Fruit fly (Drosophila melanogaster) whole organism, embryonic: ENCODE measurements around the gene hang.

ENCODE experiments used
- Asciz ChIP-seq: fragments of 200-800 bp; sonication (Bioruptor generic); optimal IDR thresholded peaks from 2 replicates; lab custom pipeline; 2017; ENCODE audit warnings: missing biosample characterization, mild to moderate bottlenecking, missing genetic modification characterization, missing genetic modification reagents
- CG10147 ChIP-seq: fragments of 200-800 bp; sonication (Bioruptor generic); optimal IDR thresholded peaks from 2 replicates; lab custom pipeline; 2019; ENCODE audit warnings: missing biosample characterization, mild to moderate bottlenecking, missing genetic modification characterization, moderate library complexity
- CG10565 ChIP-seq: fragments of 200-800 bp; sonication (Bioruptor generic); optimal IDR thresholded peaks from 3 replicates; lab custom pipeline; 2016; ENCODE audit warnings: missing biosample characterization, mild to moderate bottlenecking, missing genetic modification characterization
- CG11398 ChIP-seq: fragments of 200-800 bp; sonication (Bioruptor generic); optimal IDR thresholded peaks from 2 replicates; lab custom pipeline; 2016; ENCODE audit warnings: missing biosample characterization, missing genetic modification characterization
- CG12104 ChIP-seq: fragments of 200-800 bp; sonication (Bioruptor generic); optimal IDR thresholded peaks from 3 replicates; lab custom pipeline; 2016; ENCODE audit warnings: missing biosample characterization, missing genetic modification characterization
- CG12299 ChIP-seq: fragments of 200-800 bp; sonication (Bioruptor generic); optimal IDR thresholded peaks from 2 replicates; lab custom pipeline; 2018; ENCODE audit warnings: missing biosample characterization, mild to moderate bottlenecking, missing genetic modification characterization
- CG12391 ChIP-seq: fragments of 200-800 bp; sonication (Bioruptor generic); optimal IDR thresholded peaks from 3 replicates; lab custom pipeline; 2018; ENCODE audit warnings: missing biosample characterization, mild to moderate bottlenecking, missing genetic modification characterization, moderate library complexity
- CG13894 ChIP-seq: fragments of 200-800 bp; sonication (Bioruptor generic); optimal IDR thresholded peaks from 3 replicates; lab custom pipeline; 2018; ENCODE audit warnings: missing biosample characterization, mild to moderate bottlenecking, missing genetic modification characterization, moderate library complexity
- CG15269 ChIP-seq: fragments of 200-800 bp; sonication (Bioruptor generic); optimal IDR thresholded peaks from 2 replicates; lab custom pipeline; 2018; ENCODE audit warnings: missing biosample characterization, mild to moderate bottlenecking, missing genetic modification characterization, moderate library complexity
- CG17359 ChIP-seq: fragments of 200-800 bp; sonication (Bioruptor generic); optimal IDR thresholded peaks from 3 replicates; lab custom pipeline; 2018; ENCODE audit warnings: missing biosample characterization, mild to moderate bottlenecking, missing genetic modification characterization, moderate library complexity
- CG2202 ChIP-seq: fragments of 200-800 bp; sonication (Bioruptor generic); optimal IDR thresholded peaks from 2 replicates; lab custom pipeline; 2018; ENCODE audit warnings: missing biosample characterization, mild to moderate bottlenecking, missing genetic modification characterization
- CG30403 ChIP-seq: fragments of 200-800 bp; sonication (Bioruptor generic); optimal IDR thresholded peaks from 3 replicates; lab custom pipeline; 2016; ENCODE audit warnings: missing biosample characterization, missing genetic modification characterization
- CG4730 ChIP-seq: fragments of 200-800 bp; sonication (Bioruptor generic); IDR thresholded peaks from 2 replicates; pipeline ENCODE4 v1.3.6; 2022; ENCODE audit warnings: missing biosample characterization, missing genetic modification characterization
- CG6854 ChIP-seq: fragments of 200-800 bp; sonication (Bioruptor generic); optimal IDR thresholded peaks from 3 replicates; lab custom pipeline; 2017; ENCODE audit warnings: missing biosample characterization, mild to moderate bottlenecking, missing genetic modification characterization
- CG7357 ChIP-seq: fragments of 200-800 bp; sonication (Bioruptor generic); IDR thresholded peaks from 3 replicates; pipeline ENCODE4 v1.3.6; 2022; ENCODE audit warnings: missing biosample characterization, missing genetic modification characterization
- CG8924 ChIP-seq: fragments of 200-800 bp; optimal IDR thresholded peaks from 3 replicates; lab custom pipeline; 2019; ENCODE audit warnings: missing biosample characterization, mild to moderate bottlenecking, missing genetic modification characterization, moderate library complexity
- CG9727 ChIP-seq: fragments of 200-800 bp; sonication (Bioruptor generic); optimal IDR thresholded peaks from 3 replicates; lab custom pipeline; 2017; ENCODE audit warnings: missing biosample characterization, mild to moderate bottlenecking, missing genetic modification characterization
- CG9817 ChIP-seq: fragments of 200-800 bp; sonication (Bioruptor generic); optimal IDR thresholded peaks from 2 replicates; lab custom pipeline; 2018; ENCODE audit warnings: missing biosample characterization, mild to moderate bottlenecking, missing genetic modification characterization, moderate library complexity
- Camta ChIP-seq: fragments of 200-800 bp; sonication (Bioruptor generic); optimal IDR thresholded peaks from 2 replicates; lab custom pipeline; 2016; ENCODE audit warnings: missing biosample characterization, missing genetic modification characterization
- CoRest ChIP-seq: fragments of 200-800 bp; sonication (Bioruptor generic); optimal IDR thresholded peaks from 3 replicates; lab custom pipeline; 2018; ENCODE audit warnings: missing biosample characterization, mild to moderate bottlenecking, missing genetic modification characterization, moderate library complexity
- Dbx ChIP-seq: fragments of 200-800 bp; sonication (Bioruptor generic); IDR thresholded peaks from 3 replicates; pipeline ENCODE4 v1.3.6; 2022; ENCODE audit warnings: missing biosample characterization, missing genetic modification characterization
- E2f2 ChIP-seq: fragments of 200-800 bp; sonication (Bioruptor generic); IDR thresholded peaks from 2 replicates; pipeline ENCODE4 v1.3.6; 2022; ENCODE audit warnings: missing biosample characterization, missing genetic modification characterization
- Fer1 ChIP-seq: fragments of 200-800 bp; sonication (Bioruptor generic); optimal IDR thresholded peaks from 2 replicates; lab custom pipeline; 2017; ENCODE audit warnings: missing biosample characterization, mild to moderate bottlenecking, missing genetic modification characterization
- Lim3 ChIP-seq: fragments of 200-800 bp; sonication (Bioruptor generic); IDR thresholded peaks from 2 replicates; pipeline ENCODE4 v1.3.6; 2022; ENCODE audit warnings: missing biosample characterization, missing genetic modification characterization
- Mes4 ChIP-seq: fragments of 200-800 bp; sonication (Bioruptor generic); optimal IDR thresholded peaks from 2 replicates; lab custom pipeline; 2016; ENCODE audit warnings: missing biosample characterization, missing genetic modification characterization
- Nf-YB ChIP-seq: fragments of 200-800 bp; sonication (Bioruptor generic); optimal IDR thresholded peaks from 3 replicates; lab custom pipeline; 2019; ENCODE audit warnings: missing biosample characterization, mild to moderate bottlenecking, missing genetic modification characterization, moderate library complexity
- Sry-β ChIP-seq: fragments of 200-800 bp; sonication (Bioruptor generic); optimal IDR thresholded peaks from 2 replicates; lab custom pipeline; 2018; ENCODE audit warnings: missing biosample characterization, mild to moderate bottlenecking, missing genetic modification characterization, moderate library complexity
- Stat92E ChIP-seq, 3 experiments: fragments of >200 bp in 2 of 3; fragments of 200-800 bp in 1 of 3; sonication (Bioruptor generic) in 1 of 3; optimal IDR thresholded peaks; 2 replicates each; lab custom pipeline; 2017 to 2019; ENCODE audit warnings: missing biosample characterization in 3 of 3, missing genetic modification characterization in 3 of 3, mild to moderate bottlenecking in 1 of 3, moderate library complexity in 1 of 3
- ase ChIP-seq: fragments of 200-800 bp; sonication (Bioruptor generic); IDR thresholded peaks from 3 replicates; pipeline ENCODE4 v1.3.6; 2022; ENCODE audit warnings: missing biosample characterization, missing genetic modification characterization
- az2 ChIP-seq: fragments of 200-800 bp; sonication (Bioruptor generic); optimal IDR thresholded peaks from 3 replicates; lab custom pipeline; 2016; ENCODE audit warnings: missing biosample characterization, missing genetic modification characterization
- br ChIP-seq: fragments of >200 bp; optimal IDR thresholded peaks from 2 replicates; lab custom pipeline; 2017
- btn ChIP-seq: fragments of 200-800 bp; sonication (Bioruptor generic); optimal IDR thresholded peaks from 2 replicates; lab custom pipeline; 2016; ENCODE audit warnings: missing biosample characterization, missing genetic modification characterization
- danr ChIP-seq: fragments of 200-800 bp; sonication (Bioruptor generic); IDR thresholded peaks from 2 replicates; pipeline ENCODE4 v1.3.6; 2022; ENCODE audit warnings: missing biosample characterization, missing genetic modification characterization
- dm ChIP-seq: fragments of 200-800 bp; sonication (Bioruptor generic); optimal IDR thresholded peaks from 3 replicates; lab custom pipeline; 2016; ENCODE audit warnings: missing biosample characterization, missing genetic modification characterization
- dmrt99B ChIP-seq: fragments of 200-800 bp; sonication (Bioruptor generic); optimal IDR thresholded peaks from 2 replicates; lab custom pipeline; 2018; ENCODE audit warnings: missing biosample characterization, mild to moderate bottlenecking, missing genetic modification characterization, moderate library complexity
- fu2 ChIP-seq: fragments of 200-800 bp; sonication (Bioruptor generic); optimal IDR thresholded peaks from 2 replicates; lab custom pipeline; 2016; ENCODE audit warnings: missing biosample characterization, missing genetic modification characterization
- gsb ChIP-seq: fragments of 200-800 bp; sonication (Bioruptor generic); IDR thresholded peaks from 2 replicates; pipeline ENCODE4 v1.3.6; 2022; ENCODE audit warnings: missing biosample characterization, missing genetic modification characterization
- her ChIP-seq: fragments of 200-800 bp; sonication (Bioruptor generic); optimal IDR thresholded peaks from 2 replicates; lab custom pipeline; 2016; ENCODE audit warnings: missing biosample characterization, missing genetic modification characterization
- jigr1 ChIP-seq: fragments of 200-800 bp; sonication (Bioruptor generic); IDR thresholded peaks from 3 replicates; pipeline ENCODE4 v1.3.6; 2022; ENCODE audit warnings: missing biosample characterization, missing genetic modification characterization
- jumu ChIP-seq: fragments of 200-800 bp; sonication (Bioruptor generic); optimal IDR thresholded peaks from 3 replicates; lab custom pipeline; 2016; ENCODE audit warnings: missing biosample characterization, missing genetic modification characterization
- kni ChIP-seq: fragments of 200-800 bp; sonication (Bioruptor generic); optimal IDR thresholded peaks from 3 replicates; lab custom pipeline; 2017; ENCODE audit warnings: mild to moderate bottlenecking, missing biosample characterization, missing genetic modification reagents, missing genetic modification characterization
- nerfin-1 ChIP-seq: fragments of 200-800 bp; sonication (Bioruptor generic); optimal IDR thresholded peaks from 3 replicates; lab custom pipeline; 2019; ENCODE audit warnings: missing biosample characterization, mild to moderate bottlenecking, missing genetic modification characterization, moderate library complexity
- nerfin-2 ChIP-seq: fragments of 200-800 bp; sonication (Bioruptor generic); IDR thresholded peaks from 2 replicates; pipeline ENCODE4 v1.3.6; 2022; ENCODE audit warnings: missing biosample characterization, missing genetic modification characterization; ENCODE audit not compliant: partially characterized antibody
- pho ChIP-seq: fragments of 200-800 bp; sonication (Bioruptor generic); optimal IDR thresholded peaks from 2 replicates; lab custom pipeline; 2016; ENCODE audit warnings: missing biosample characterization, missing genetic modification characterization
- pnt ChIP-seq: fragments of 200-800 bp; sonication (Bioruptor generic); optimal IDR thresholded peaks from 3 replicates; lab custom pipeline; 2016; ENCODE audit warnings: missing biosample characterization, missing genetic modification characterization
- sd ChIP-seq: fragments of 200-800 bp; sonication (Bioruptor generic); optimal IDR thresholded peaks from 3 replicates; lab custom pipeline; 2018; ENCODE audit warnings: missing biosample characterization, mild to moderate bottlenecking, missing genetic modification characterization, moderate library complexity
- seq ChIP-seq: fragments of 200-800 bp; sonication (Bioruptor generic); IDR thresholded peaks from 2 replicates; pipeline ENCODE4 v1.3.6; 2022; ENCODE audit warnings: missing biosample characterization, missing genetic modification characterization
- tna ChIP-seq: fragments of 200-800 bp; sonication (Bioruptor generic); IDR thresholded peaks from 2 replicates; pipeline ENCODE4 v1.3.6; 2022; ENCODE audit warnings: missing biosample characterization, missing genetic modification characterization; ENCODE audit not compliant: partially characterized antibody
- toy ChIP-seq: fragments of 200-800 bp; sonication (Bioruptor generic); IDR thresholded peaks from 2 replicates; pipeline ENCODE4 v1.3.6; 2022; ENCODE audit warnings: missing biosample characterization, missing genetic modification characterization
- trem ChIP-seq: fragments of 200-800 bp; optimal IDR thresholded peaks from 3 replicates; lab custom pipeline; 2019; ENCODE audit warnings: missing biosample characterization, mild to moderate bottlenecking, missing genetic modification characterization, moderate library complexity
- unc-4 ChIP-seq: fragments of 200-800 bp; sonication (Bioruptor generic); IDR thresholded peaks from 2 replicates; pipeline ENCODE4 v1.3.6; 2022; ENCODE audit warnings: missing biosample characterization, missing genetic modification characterization; ENCODE audit not compliant: partially characterized antibody

Gene hang

dm6 chrX:16426478-16427052 lies 3.9 kb downstream of the hang start (continued):
- TF ChIP-seq br (lab: Kevin White, UChicago) (no peak), pho (GFP tag; lab: Kevin White, UChicago) (no peak), CG10565 (GFP tag; lab: Kevin White, UChicago) (no peak), dm (GFP tag; lab: Kevin White, UChicago) (no peak), CG9727 (GFP tag; lab: Kevin White, UChicago) (no peak), CG15269 (tag; lab: Kevin White, UChicago) (peak; percentile 4), Camta (GFP tag; lab: Kevin White, UChicago) (no peak), CG8924 (tag; lab: Kevin White, UChicago) (peak; percentile 6), Sry-β (GFP tag; lab: Kevin White, UChicago) (no peak), trem (tag; lab: Kevin White, UChicago) (no peak), danr (no peak), CG4730 (GFP tag; lab: Robert Waterston, UW) (no peak), CG11398 (GFP tag; lab: Kevin White, UChicago) (no peak), Nf-YB (GFP tag; lab: Kevin White, UChicago) (no peak), CG13894 (tag; lab: Kevin White, UChicago) (peak; percentile 15), btn (GFP tag; lab: Kevin White, UChicago) (no peak), tna (GFP tag; lab: Robert Waterston, UW) (no peak), fu2 (GFP tag; lab: Kevin White, UChicago) (no peak), Dbx (GFP tag; lab: Robert Waterston, UW) (no peak), CG6854 (GFP tag; lab: Kevin White, UChicago) (no peak), nerfin-1 (peak; percentile 20), toy (GFP tag; lab: Robert Waterston, UW) (no peak), her (GFP tag; lab: Kevin White, UChicago) (no peak), CG10147 (no peak), unc-4 (GFP tag; lab: Robert Waterston, UW) (no peak), az2 (GFP tag; lab: Kevin White, UChicago) (no peak), pnt (GFP tag; lab: Kevin White, UChicago) (no peak), Stat92E (GFP tag; optimal IDR thresholded peaks at IDR 0.05; lab: Kevin White, UChicago) (peak in 1 of 3 experiments; percentile 13), CG12391 (tag; lab: Kevin White, UChicago) (peak; percentile 4), CG12299 (tag; lab: Kevin White, UChicago) (no peak), Mes4 (GFP tag; lab: Kevin White, UChicago) (no peak), CoRest (tag; lab: Kevin White, UChicago) (peak; percentile 1), Lim3 (GFP tag; lab: Robert Waterston, UW) (no peak), ase (GFP tag; lab: Robert Waterston, UW) (no peak), seq (no peak), sd (tag; lab: Kevin White, UChicago) (no peak), gsb (no peak), E2f2 (peak; percentile 33), dmrt99B (tag; lab: Kevin White, UChicago) (peak; percentile 8), Fer1 (GFP tag; lab: Kevin White, UChicago) (no peak), kni (GFP tag; lab: Kevin White, UChicago) (no peak), jumu (GFP tag; lab: Kevin White, UChicago) (no peak), Asciz (GFP tag; lab: Kevin White, UChicago) (no peak), CG2202 (tag; lab: Kevin White, UChicago) (no peak), CG30403 (GFP tag; lab: Kevin White, UChicago) (no peak), CG9817 (no peak), nerfin-2 (no peak), CG17359 (tag; lab: Kevin White, UChicago) (no peak), CG12104 (GFP tag; lab: Kevin White, UChicago) (no peak), jigr1 (GFP tag; lab: Robert Waterston, UW) (no peak), CG7357 (no peak)
